Fruit fly (Drosophila melanogaster) whole organism, embryonic: ENCODE measurements around the gene Tsr1.

Experiments
- CG10366 ChIP-seq: fragments of 200-800 bp; sonication (Bioruptor generic); IDR thresholded peaks from 2 replicates; pipeline ENCODE4 v1.3.6; 2022; ENCODE audit warnings: missing biosample characterization, missing genetic modification characterization
- CG11456 ChIP-seq: fragments of 200-800 bp; sonication (Bioruptor generic); IDR thresholded peaks from 3 replicates; pipeline ENCODE4 v1.3.6; 2022; ENCODE audit warnings: missing biosample characterization, missing genetic modification characterization
- CG11560 ChIP-seq: fragments of 200-800 bp; sonication (Bioruptor generic); IDR thresholded peaks from 3 replicates; pipeline ENCODE4 v1.3.6; 2022; ENCODE audit warnings: missing biosample characterization, missing genetic modification characterization
- CG11696 ChIP-seq: fragments of 200-800 bp; sonication (Bioruptor generic); IDR thresholded peaks from 2 replicates; pipeline ENCODE4 v1.3.6; 2022; ENCODE audit warnings: missing biosample characterization, missing genetic modification characterization
- CG13287 ChIP-seq: fragments of 200-800 bp; sonication (Bioruptor generic); IDR thresholded peaks from 2 replicates; pipeline ENCODE4 v1.3.6; 2022; ENCODE audit warnings: missing biosample characterization, missing genetic modification characterization; ENCODE audit not compliant: partially characterized antibody
- CG14014 ChIP-seq: fragments of 200-800 bp; sonication (Bioruptor generic); IDR thresholded peaks from 2 replicates; pipeline ENCODE4 v1.3.6; 2022; ENCODE audit warnings: missing biosample characterization, missing genetic modification characterization
- CG14710 ChIP-seq: fragments of 200-800 bp; sonication (Bioruptor generic); optimal IDR thresholded peaks from 3 replicates; lab custom pipeline; 2019; ENCODE audit warnings: missing biosample characterization, mild to moderate bottlenecking, missing genetic modification characterization, moderate library complexity
- CG15514 ChIP-seq: fragments of 200-800 bp; sonication (Bioruptor generic); optimal IDR thresholded peaks from 3 replicates; lab custom pipeline; 2017; ENCODE audit warnings: missing biosample characterization, missing genetic modification characterization, mild to moderate bottlenecking, moderate library complexity, missing genetic modification reagents
- CG15601 ChIP-seq: fragments of 200-800 bp; sonication (Bioruptor generic); optimal IDR thresholded peaks from 3 replicates; lab custom pipeline; 2019; ENCODE audit warnings: missing biosample characterization, mild to moderate bottlenecking, missing genetic modification characterization, moderate library complexity
- CG15696 ChIP-seq: fragments of 200-800 bp; sonication (Bioruptor generic); optimal IDR thresholded peaks from 2 replicates; lab custom pipeline; 2019; ENCODE audit warnings: missing biosample characterization, mild to moderate bottlenecking, missing genetic modification characterization, moderate library complexity
- CG17186 ChIP-seq: fragments of 200-800 bp; sonication (Bioruptor generic); optimal IDR thresholded peaks from 3 replicates; lab custom pipeline; 2017; ENCODE audit warnings: missing biosample characterization, missing genetic modification reagents, missing genetic modification characterization
- CG18011 ChIP-seq: fragments of 200-800 bp; sonication (Bioruptor generic); optimal IDR thresholded peaks from 2 replicates; lab custom pipeline; 2017; ENCODE audit warnings: missing biosample characterization, missing genetic modification characterization, mild to moderate bottlenecking, moderate library complexity, missing genotype
- CG18262 ChIP-seq: fragments of 200-800 bp; optimal IDR thresholded peaks from 3 replicates; lab custom pipeline; 2019; ENCODE audit warnings: missing biosample characterization, mild to moderate bottlenecking, missing genetic modification characterization, moderate library complexity
- CG2678 ChIP-seq: fragments of 200-800 bp; sonication (Bioruptor generic); optimal IDR thresholded peaks from 3 replicates; lab custom pipeline; 2019; ENCODE audit warnings: missing biosample characterization, mild to moderate bottlenecking, missing genetic modification characterization, moderate library complexity
- CG3065 ChIP-seq: fragments of 200-800 bp; sonication (Bioruptor generic); optimal IDR thresholded peaks from 2 replicates; lab custom pipeline; 2016; ENCODE audit warnings: missing biosample characterization, missing genetic modification characterization
- CG3281 ChIP-seq: fragments of 200-800 bp; sonication (Bioruptor generic); optimal IDR thresholded peaks from 3 replicates; lab custom pipeline; 2017; ENCODE audit warnings: missing biosample characterization, mild to moderate bottlenecking, missing genetic modification characterization
- CG34224 ChIP-seq: fragments of 200-800 bp; sonication (Bioruptor generic); IDR thresholded peaks from 3 replicates; pipeline ENCODE4 v1.3.6; 2022; ENCODE audit warnings: missing biosample characterization, missing genetic modification characterization; ENCODE audit not compliant: partially characterized antibody
- CG4617 ChIP-seq: fragments of 200-800 bp; sonication (Bioruptor generic); optimal IDR thresholded peaks from 3 replicates; lab custom pipeline; 2016; ENCODE audit warnings: missing biosample characterization, missing genetic modification characterization, borderline replicate concordance
- CG4707 ChIP-seq: fragments of 200-800 bp; sonication (Bioruptor generic); optimal IDR thresholded peaks from 2 replicates; lab custom pipeline; 2018; ENCODE audit warnings: missing biosample characterization, mild to moderate bottlenecking, missing genetic modification characterization, moderate library complexity
- CG4820 ChIP-seq: fragments of 200-800 bp; sonication (Bioruptor generic); optimal IDR thresholded peaks from 3 replicates; lab custom pipeline; 2016; ENCODE audit warnings: missing biosample characterization, missing genetic modification characterization
- CG6689 ChIP-seq: fragments of 200-800 bp; sonication (Bioruptor generic); IDR thresholded peaks from 2 replicates; pipeline ENCODE4 v1.3.6; 2022; ENCODE audit warnings: missing biosample characterization, missing genetic modification characterization
- CG7372 ChIP-seq: fragments of 200-800 bp; sonication (Bioruptor generic); IDR thresholded peaks from 2 replicates; pipeline ENCODE4 v1.3.6; 2022; ENCODE audit warnings: missing biosample characterization, missing genetic modification characterization
- CG8281 ChIP-seq: fragments of 200-800 bp; sonication (Bioruptor generic); optimal IDR thresholded peaks from 2 replicates; lab custom pipeline; 2018; ENCODE audit warnings: missing biosample characterization, mild to moderate bottlenecking, missing genetic modification characterization, moderate library complexity
- CG8478 ChIP-seq: fragments of >200 bp; optimal IDR thresholded peaks from 2 replicates; lab custom pipeline; 2018
- CG9797 ChIP-seq: fragments of 200-800 bp; sonication (Bioruptor generic); optimal IDR thresholded peaks from 3 replicates; lab custom pipeline; 2018; ENCODE audit warnings: missing biosample characterization, mild to moderate bottlenecking, missing genetic modification characterization
- CG9932 ChIP-seq: fragments of 200-800 bp; sonication (Bioruptor generic); IDR thresholded peaks from 2 replicates; pipeline ENCODE4 v1.3.6; 2022; ENCODE audit warnings: missing biosample characterization, missing genetic modification characterization
- Chrac-16 ChIP-seq: fragments of 200-800 bp; sonication (Bioruptor generic); optimal IDR thresholded peaks from 3 replicates; lab custom pipeline; 2016; ENCODE audit warnings: missing biosample characterization, missing genetic modification characterization
- Deaf1 ChIP-seq: fragments of 200-800 bp; optimal IDR thresholded peaks from 3 replicates; lab custom pipeline; 2019; ENCODE audit warnings: missing biosample characterization, mild to moderate bottlenecking, missing genetic modification characterization, moderate library complexity
- HLH54F ChIP-seq: fragments of 200-800 bp; sonication (Bioruptor generic); optimal IDR thresholded peaks from 3 replicates; lab custom pipeline; 2016; ENCODE audit warnings: missing biosample characterization, missing genetic modification characterization
- Hmx ChIP-seq: fragments of 200-800 bp; sonication (Bioruptor generic); optimal IDR thresholded peaks from 2 replicates; lab custom pipeline; 2016; ENCODE audit warnings: missing biosample characterization, missing genetic modification characterization
- MESR4 ChIP-seq: fragments of 200-800 bp; sonication (Bioruptor generic); optimal IDR thresholded peaks from 2 replicates; lab custom pipeline; 2018; ENCODE audit warnings: missing biosample characterization, mild to moderate bottlenecking, missing genetic modification characterization, moderate library complexity
- Med ChIP-seq: fragments of 200-800 bp; sonication (Bioruptor generic); peaks from one replicate; lab custom pipeline; 2016; ENCODE audit warnings: missing biosample characterization, missing genetic modification characterization, mild to moderate bottlenecking, inconsistent platforms, moderate library complexity
- Neu2 ChIP-seq: fragments of 200-800 bp; sonication (Bioruptor generic); optimal IDR thresholded peaks from 3 replicates; lab custom pipeline; 2016; ENCODE audit warnings: missing biosample characterization, missing genetic modification characterization, borderline replicate concordance
- ase ChIP-seq: fragments of 200-800 bp; sonication (Bioruptor generic); IDR thresholded peaks from 3 replicates; pipeline ENCODE4 v1.3.6; 2022; ENCODE audit warnings: missing biosample characterization, missing genetic modification characterization
- crol ChIP-seq: fragments of 200-800 bp; sonication (Bioruptor generic); IDR thresholded peaks from 2 replicates; pipeline ENCODE4 v1.3.6; 2022; ENCODE audit warnings: missing biosample characterization, missing genetic modification characterization
- dm ChIP-seq: fragments of 200-800 bp; sonication (Bioruptor generic); optimal IDR thresholded peaks from 3 replicates; lab custom pipeline; 2016; ENCODE audit warnings: missing biosample characterization, missing genetic modification characterization
- jing ChIP-seq: fragments of 200-800 bp; sonication (Bioruptor generic); optimal IDR thresholded peaks from 2 replicates; lab custom pipeline; 2018; ENCODE audit warnings: missing biosample characterization, mild to moderate bottlenecking, missing genetic modification characterization
- knrl ChIP-seq: fragments of 200-800 bp; sonication (Bioruptor generic); IDR thresholded peaks from 3 replicates; pipeline ENCODE4 v1.3.6; 2022; ENCODE audit warnings: missing biosample characterization, missing genetic modification characterization; ENCODE audit not compliant: partially characterized antibody
- lilli ChIP-seq: fragments of 200-800 bp; sonication (Bioruptor generic); optimal IDR thresholded peaks from 3 replicates; lab custom pipeline; 2016; ENCODE audit warnings: missing biosample characterization, missing genetic modification characterization
- maf-S ChIP-seq: fragments of 200-800 bp; sonication (Bioruptor generic); optimal IDR thresholded peaks from 2 replicates; lab custom pipeline; 2016; ENCODE audit warnings: missing biosample characterization, missing genetic modification characterization
- nerfin-2 ChIP-seq: fragments of 200-800 bp; sonication (Bioruptor generic); IDR thresholded peaks from 2 replicates; pipeline ENCODE4 v1.3.6; 2022; ENCODE audit warnings: missing biosample characterization, missing genetic modification characterization; ENCODE audit not compliant: partially characterized antibody
- onecut ChIP-seq: fragments of 200-800 bp; sonication (Bioruptor generic); IDR thresholded peaks from 2 replicates; pipeline ENCODE4 v1.3.6; 2022; ENCODE audit warnings: missing biosample characterization, missing genetic modification characterization
- pho ChIP-seq: fragments of 200-800 bp; sonication (Bioruptor generic); optimal IDR thresholded peaks from 2 replicates; lab custom pipeline; 2016; ENCODE audit warnings: missing biosample characterization, missing genetic modification characterization
- sc ChIP-seq, 3 experiments: fragments of >200 bp in 2 of 3; fragments of 200-800 bp in 1 of 3; sonication (Bioruptor generic) in 1 of 3; optimal IDR thresholded peaks; 2 replicates in 2 of 3; 3 replicates in 1 of 3; lab custom pipeline; 2017; ENCODE audit warnings: mild to moderate bottlenecking in 1 of 3, missing biosample characterization in 1 of 3, missing genetic modification characterization in 1 of 3, missing genetic modification reagents in 1 of 3
- sens ChIP-seq: fragments of 200-800 bp; sonication (Bioruptor generic); peaks from one replicate; lab custom pipeline; 2016; ENCODE audit warnings: missing biosample characterization, missing genetic modification characterization
- sim ChIP-seq: fragments of 200-800 bp; sonication (Bioruptor generic); IDR thresholded peaks from 2 replicates; pipeline ENCODE4 v1.3.6; 2022; ENCODE audit warnings: missing biosample characterization, missing genetic modification characterization
- sisA ChIP-seq: fragments of 200-800 bp; sonication (Bioruptor generic); IDR thresholded peaks from 2 replicates; pipeline ENCODE4 v1.3.6; 2022; ENCODE audit warnings: missing biosample characterization, missing genetic modification characterization
- so ChIP-seq: fragments of 200-800 bp; sonication (Bioruptor generic); IDR thresholded peaks from 3 replicates; pipeline ENCODE4 v1.3.6; 2022; ENCODE audit warnings: missing biosample characterization, missing genetic modification characterization
- sr ChIP-seq: fragments of 200-800 bp; sonication (Bioruptor generic); IDR thresholded peaks from 3 replicates; pipeline ENCODE4 v1.3.6; 2022; ENCODE audit warnings: missing biosample characterization, missing genetic modification characterization

The Tsr1 gene

DNA sequence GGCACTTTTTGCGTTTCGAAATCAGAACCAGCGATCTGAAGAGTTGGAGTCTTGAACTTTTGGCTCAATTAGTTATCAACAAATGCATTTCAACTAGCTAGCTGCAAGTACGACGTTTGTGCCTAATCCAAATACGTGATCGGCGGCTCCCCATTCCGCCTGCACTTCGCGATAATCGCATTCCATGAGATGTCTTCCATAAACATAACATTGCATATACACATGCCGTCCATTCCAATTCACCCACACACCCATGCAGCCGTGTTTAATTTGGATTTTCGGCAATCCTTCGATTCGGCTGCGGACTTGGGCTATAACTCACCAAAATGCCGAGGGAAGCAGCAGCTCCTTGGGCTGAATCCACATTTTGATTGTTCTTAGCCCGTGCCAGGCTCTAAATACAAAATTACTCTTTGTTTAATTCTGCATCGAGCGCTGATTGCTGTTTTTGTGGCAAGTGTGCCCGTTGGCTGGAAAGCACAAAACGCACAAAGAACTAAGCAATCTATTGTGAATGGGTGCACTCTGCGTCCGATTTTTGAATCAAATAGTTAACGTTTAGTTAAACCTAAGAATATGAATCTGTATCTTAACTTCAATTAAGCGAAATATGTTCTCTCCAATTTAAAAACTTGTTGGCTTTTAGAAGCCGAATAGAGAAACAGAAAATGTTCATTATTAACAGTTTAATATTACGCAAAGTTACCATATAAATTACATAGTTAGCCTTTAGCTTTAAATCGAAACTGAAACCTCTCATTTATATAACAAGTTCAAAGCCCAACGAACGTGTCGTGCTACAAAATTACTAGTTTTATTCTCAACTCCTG, 8.5 kb downstream of the Tsr1 start, which contains the start of the genes Tbc1d8-9 and CG32436 (continued):
- TF ChIP-seq CG8478 (lab: Kevin White, UChicago) (no peak), ase (no peak), CG17186 (GFP tag; lab: Kevin White, UChicago) (peak; percentile 95), so (GFP tag; lab: Robert Waterston, UW) (no peak), sim (GFP tag; lab: Robert Waterston, UW) (no peak), knrl (GFP tag; lab: Robert Waterston, UW) (no peak), CG15514 (GFP tag; lab: Kevin White, UChicago) (peak; percentile 92), Chrac-16 (no peak), jing (GFP tag; lab: Kevin White, UChicago) (no peak), lilli (GFP tag; lab: Kevin White, UChicago) (no peak), pho (GFP tag; lab: Kevin White, UChicago) (no peak), CG14710 (tag; lab: Kevin White, UChicago) (peak; percentile 35), CG10366 (GFP tag; lab: Robert Waterston, UW) (no peak), maf-S (GFP tag; lab: Kevin White, UChicago) (no peak), CG4820 (GFP tag; lab: Kevin White, UChicago) (peak; percentile 93), dm (peak; percentile 1), CG11456 (GFP tag; lab: Robert Waterston, UW) (no peak), sisA (GFP tag; lab: Robert Waterston, UW) (no peak), CG3065 (GFP tag; lab: Kevin White, UChicago) (no peak), CG4617 (GFP tag; lab: Kevin White, UChicago) (peak; percentile 87), Neu2 (GFP tag; lab: Kevin White, UChicago) (no peak), sens (GFP tag; lab: Kevin White, UChicago) (peak; percentile 42), CG9932 (GFP tag; lab: Robert Waterston, UW) (no peak), CG2678 (tag; lab: Kevin White, UChicago) (no peak), CG4707 (GFP tag; lab: Kevin White, UChicago) (no peak), Med (GFP tag; lab: Kevin White, UChicago) (peak; percentile 68), CG11560 (tag; lab: Robert Waterston, UW) (no peak), crol (GFP tag; lab: Robert Waterston, UW) (no peak), Hmx (GFP tag; lab: Kevin White, UChicago) (no peak), sc (optimal IDR thresholded peaks at IDR 0.05; lab: Kevin White, UChicago) (no peak), sc (GFP tag; optimal IDR thresholded peaks at IDR 0.05; lab: Kevin White, UChicago) (no peak), CG18262 (no peak), CG13287 (GFP tag; lab: Robert Waterston, UW) (peak; percentile 36; the same call in 1 of the 2 replicates), CG18011 (GFP tag; lab: Kevin White, UChicago) (no peak), CG14014 (GFP tag; lab: Robert Waterston, UW) (no peak), Deaf1 (tag; lab: Kevin White, UChicago) (no peak), CG8281 (no peak), MESR4 (GFP tag; lab: Kevin White, UChicago) (peak; percentile 90), HLH54F (GFP tag; lab: Kevin White, UChicago) (no peak), CG6689 (no peak), sr (no peak), CG9797 (peak; percentile 77), onecut (no peak), CG7372 (no peak), CG34224 (GFP tag; lab: Robert Waterston, UW) (0 out of 3 replicates have a peak, but pooled peaks have one; percentile 13), CG15696 (tag; lab: Kevin White, UChicago) (no peak), CG3281 (GFP tag; lab: Kevin White, UChicago) (no peak), CG15601 (tag; lab: Kevin White, UChicago) (no peak), nerfin-2 (GFP tag; lab: Robert Waterston, UW) (no peak), CG11696 (GFP tag; lab: Robert Waterston, UW) (no peak)
